Worm (Caenorhabditis elegans) whole organism, young adult: ENCODE data around the gene W10G11.3.

Source experiments
- dpl-1 ChIP-seq: fragments of 150-350 bp; optimal IDR thresholded peaks from 2 replicates; lab custom pipeline; 2014; ENCODE audit warnings: missing biosample characterization, missing genetic modification reagents, missing genetic modification characterization
- fkh-3 ChIP-seq: sonication (generic microtip); optimal IDR thresholded peaks from 2 replicates; lab custom pipeline; 2016; ENCODE audit warnings: mild to moderate bottlenecking, missing genetic modification characterization, missing compliant biosample characterization
- unc-130 ChIP-seq: sonication (generic microtip); optimal IDR thresholded peaks from 2 replicates; lab custom pipeline; 2016; ENCODE audit warnings: missing genetic modification reagents, missing genetic modification characterization, missing compliant biosample characterization

DNA sequence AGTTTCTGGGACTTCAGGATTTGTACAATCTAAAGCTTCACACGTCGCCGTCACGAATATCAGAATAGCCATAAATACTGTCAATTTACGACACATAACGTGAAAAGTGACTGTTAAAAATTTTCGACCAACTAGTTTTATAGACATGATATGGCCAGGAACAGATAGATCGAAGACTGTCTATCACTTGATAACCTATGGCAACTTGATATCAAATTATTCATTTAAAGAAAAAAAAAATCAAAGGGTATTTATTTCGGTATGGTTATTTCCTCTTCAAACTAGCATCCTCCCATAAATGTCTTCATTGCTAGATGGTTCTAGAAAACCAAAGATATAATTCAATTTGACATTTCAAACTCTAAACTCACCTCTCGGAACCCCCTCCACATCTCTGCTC, at the start of gene W10G11.3:
- no peak for TF ChIP-seq unc-130
- TF ChIP-seq dpl-1 (GFP tag; lab: Kevin White, UChicago), result no peak
- no peak for TF ChIP-seq fkh-3 (tag; lab: Kevin White, UChicago)
